Worm (Caenorhabditis elegans) whole organism, L3 larva: ENCODE measurements around the gene ZC513.14.

Experiments
- ZK546.5 ChIP-seq: sonication (generic microtip); optimal IDR thresholded peaks from 2 replicates; lab custom pipeline; 2017; ENCODE audit warnings: missing biosample characterization, missing genetic modification characterization
- ama-1 ChIP-seq: fragments of 150-350 bp; optimal IDR thresholded peaks from 2 replicates; lab custom pipeline; 2018
- egl-27 ChIP-seq: sonication (generic microtip); optimal IDR thresholded peaks from 4 replicates; lab custom pipeline; 2017; ENCODE audit warnings: missing biosample characterization, missing genetic modification reagents, missing genetic modification characterization
- lin-39 ChIP-seq: fragments of 150-350 bp; optimal IDR thresholded peaks from 2 replicates; lab custom pipeline; 2018; ENCODE audit warnings: missing biosample characterization, missing genetic modification reagents, missing genetic modification characterization
- nhr-12 ChIP-seq: fragments of 150-350 bp; optimal IDR thresholded peaks from 2 replicates; lab custom pipeline; 2014; ENCODE audit warnings: missing biosample characterization, missing genetic modification characterization
- nhr-28 ChIP-seq: fragments of 150-350 bp; optimal IDR thresholded peaks from 2 replicates; lab custom pipeline; 2014; ENCODE audit warnings: missing biosample characterization, missing genetic modification characterization
- skn-1 ChIP-seq: fragments of 150-350 bp; optimal IDR thresholded peaks from 2 replicates; lab custom pipeline; 2014; ENCODE audit warnings: missing biosample characterization, missing genetic modification characterization
- unc-62 ChIP-seq: fragments of 150-350 bp; sonication (generic microtip); optimal IDR thresholded peaks from 4 replicates; lab custom pipeline; 2014; ENCODE audit warnings: missing biosample characterization, missing genetic modification reagents, missing genetic modification characterization

DNA sequence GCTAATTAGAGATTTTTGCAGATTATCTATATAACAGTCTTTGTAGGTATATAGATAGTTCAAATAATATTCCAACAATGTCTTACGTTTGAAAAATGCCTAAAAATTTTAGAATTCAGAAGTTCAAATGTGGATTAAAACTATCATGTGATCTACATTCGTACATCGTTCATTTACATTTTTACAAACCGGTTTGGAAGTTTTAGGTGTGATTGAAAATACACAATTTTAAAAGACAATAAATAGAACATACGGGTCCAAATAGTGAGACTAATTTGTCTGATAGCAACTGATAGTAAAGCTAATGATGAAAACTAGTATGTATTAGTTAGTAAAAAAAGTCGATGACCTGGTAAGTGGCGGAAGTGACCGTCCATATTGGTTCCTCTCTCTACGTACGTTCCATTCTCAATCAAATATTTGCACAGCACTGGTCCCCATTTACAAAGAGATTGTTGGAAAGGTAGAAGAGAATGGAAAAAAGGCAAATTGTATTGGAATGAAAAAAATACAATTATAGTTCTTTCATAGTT lies 5.6 kb upstream of the ZC513.14 start:
- TF ChIP-seq nhr-28 (tag; lab: Kevin White, UChicago) (no peak), ZK546.5 (tag; lab: Kevin White, UChicago) (no peak), nhr-12 (no peak), ama-1 (no peak), egl-27 (no peak), skn-1 (tag; lab: Kevin White, UChicago) (no peak), unc-62 (GFP tag; lab: Kevin White, UChicago) (no peak), lin-39 (tag; lab: Kevin White, UChicago) (no peak)
